Fruit fly (Drosophila melanogaster) whole organism, embryonic: Measurements from ENCODE around the gene CG16964.
"Not testable (repeated sequence)": the region's sequence is repeated elsewhere in the genome, so short reads cannot be mapped to it uniquely, and the experiment has no call there.

Experiments
- CG12391 ChIP-seq: fragments of 200-800 bp; sonication (Bioruptor generic); optimal IDR thresholded peaks from 3 replicates; lab custom pipeline; 2018; ENCODE audit warnings: missing biosample characterization, mild to moderate bottlenecking, missing genetic modification characterization, moderate library complexity
- CG17568 ChIP-seq: fragments of 200-800 bp; sonication (Bioruptor generic); optimal IDR thresholded peaks from 2 replicates; lab custom pipeline; 2018; ENCODE audit warnings: missing biosample characterization, mild to moderate bottlenecking, missing genetic modification characterization, moderate library complexity
- Lpt ChIP-seq: fragments of >200 bp; optimal IDR thresholded peaks from 2 replicates; lab custom pipeline; 2018; ENCODE audit warnings: missing biosample characterization, missing genetic modification characterization
- NC2β ChIP-seq: fragments of 200-800 bp; sonication (Bioruptor generic); optimal IDR thresholded peaks from 2 replicates; lab custom pipeline; 2016; ENCODE audit warnings: missing biosample characterization, missing genetic modification characterization
- ro ChIP-seq: fragments of 200-800 bp; sonication (Bioruptor generic); IDR thresholded peaks from 2 replicates; pipeline ENCODE4 v1.3.6; 2022; ENCODE audit warnings: missing biosample characterization, missing genetic modification characterization
- vnd ChIP-seq: fragments of 200-800 bp; sonication (Bioruptor generic); IDR thresholded peaks from 3 replicates; pipeline ENCODE4 v1.3.6; 2022; ENCODE audit warnings: missing biosample characterization, missing genetic modification characterization; ENCODE audit not compliant: partially characterized antibody

Gene CG16964

DNA sequence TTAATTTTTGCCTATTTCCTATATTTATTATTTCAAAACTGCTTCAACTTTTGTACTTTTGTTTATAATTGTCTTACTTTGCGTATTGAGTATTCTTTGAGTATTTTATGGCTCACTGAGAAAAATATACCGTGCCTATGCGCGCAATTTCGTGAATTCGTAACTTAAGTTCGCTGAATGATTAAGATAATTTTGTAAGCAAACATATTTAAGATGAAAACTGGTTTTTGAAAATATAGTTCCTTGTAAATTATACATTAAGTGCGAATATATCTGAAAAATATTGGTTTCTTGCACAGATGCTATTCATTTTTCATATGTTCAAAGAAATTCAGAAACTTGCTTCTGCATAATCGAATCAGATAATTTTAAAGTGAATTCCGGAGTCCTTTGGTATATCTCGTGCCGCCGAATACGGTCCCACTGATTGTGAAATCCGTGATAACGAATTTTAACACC lies 47.6 kb downstream of the CG16964 start, which contains the start of the genes CG18789 and Qtzl:
Gene CG18789, minus strand, starts transcription at position 101 of the 459 bp plus-strand sequence.
Gene Qtzl, plus strand, starts transcription at position 409 of the 459 bp plus-strand sequence.
- TF ChIP-seq Lpt (GFP tag; lab: Kevin White, UChicago); CG17568 (GFP tag; lab: Kevin White, UChicago); ro (GFP tag; lab: Robert Waterston, UW): not testable (repeated sequence)

- not testable (repeated sequence) for TF ChIP-seq vnd (GFP tag; lab: Robert Waterston, UW); NC2β; CG12391 (tag; lab: Kevin White, UChicago)
Observed at dm6 chr2L:11996509-11996908, 48.8 kb downstream of the CG16964 start, which contains the start of gene Ada1-1. Gene Ada1-1 (plus strand): TSS chr2L:11996809.
